Worm (Caenorhabditis elegans): ENCODE results near the gene Y37B11A.3.

Gene Y37B11A.3

ce11 chrIII:5785273-5785929 lies at the start of gene Y37B11A.3:
Y37B11A.3 (minus strand) TSS chrIII:5785323.
- TF ChIP-seq nhr-25 (tag; optimal IDR thresholded peaks at IDR 0.05) (peak; percentile 76), gmeb-1 (tag; optimal IDR thresholded peaks at IDR 0.05) (peak; percentile 84), C34F6.9 (tag; optimal IDR thresholded peaks at IDR 0.05) (peak; percentile 84), nhr-10 (tag; optimal IDR thresholded peaks at IDR 0.05) (no peak), nhr-21 (tag; optimal IDR thresholded peaks at IDR 0.05) (peak; percentile 55), zag-1 (tag; optimal IDR thresholded peaks at IDR 0.05) (peak; percentile 23), nhr-11 (tag; optimal IDR thresholded peaks at IDR 0.05) (no peak), lin-11 (tag; optimal IDR thresholded peaks at IDR 0.05) (peak; percentile 71), fos-1 (tag; optimal IDR thresholded peaks at IDR 0.05) (peak; percentile 19), nhr-237 (tag; optimal IDR thresholded peaks at IDR 0.05) (no peak), nhr-77 (tag; optimal IDR thresholded peaks at IDR 0.05) (no peak), ztf-4 (tag; optimal IDR thresholded peaks at IDR 0.05) (peak; percentile 46), lin-39 (tag; optimal IDR thresholded peaks at IDR 0.05) (no peak), peb-1 (tag; optimal IDR thresholded peaks at IDR 0.05) (no peak), mab-5 (tag; optimal IDR thresholded peaks at IDR 0.05) (peak; percentile 33), nhr-6 (tag; optimal IDR thresholded peaks at IDR 0.05) (no peak), egl-27 (tag; optimal IDR thresholded peaks at IDR 0.05) (peak; percentile 27), ZK546.5 (tag; optimal IDR thresholded peaks at IDR 0.05) (no peak), unc-39 (tag; optimal IDR thresholded peaks at IDR 0.05) (no peak), ama-1 (optimal IDR thresholded peaks at IDR 0.05) (no peak), skn-1 (tag; optimal IDR thresholded peaks at IDR 0.05) (no peak), Y55F3AM.14 (GFP tag; optimal IDR thresholded peaks at IDR 0.05) (no peak), lin-13 (GFP tag; optimal IDR thresholded peaks at IDR 0.05) (peak; percentile 67), sma-3 (GFP tag; optimal IDR thresholded peaks at IDR 0.05) (peak; percentile 81), unc-55 (GFP tag; optimal IDR thresholded peaks at IDR 0.05) (peak; percentile 82), ztf-11 (tag; optimal IDR thresholded peaks at IDR 0.05) (no peak), lsy-2 (tag; optimal IDR thresholded peaks at IDR 0.05) (peak; percentile 81 to 83), F13H6.1 (tag; optimal IDR thresholded peaks at IDR 0.05) (peak; percentile 61), mdl-1 (tag; optimal IDR thresholded peaks at IDR 0.05) (no peak), sem-4 (tag; optimal IDR thresholded peaks at IDR 0.05) (peak; percentile 58), nhr-23 (tag; optimal IDR thresholded peaks at IDR 0.05) (no peak), mbf-1 (tag; optimal IDR thresholded peaks at IDR 0.05) (no peak), alr-1 (tag; optimal IDR thresholded peaks at IDR 0.05) (no peak), aly-2 (tag; optimal IDR thresholded peaks at IDR 0.05) (no peak), blmp-1 (tag; optimal IDR thresholded peaks at IDR 0.05; ENCODE audit: insufficient read depth) (peak; percentile 19), elt-1 (tag; optimal IDR thresholded peaks at IDR 0.05) (no peak), unc-62 (GFP tag; optimal IDR thresholded peaks at IDR 0.05) (no peak), ztf-1 (GFP tag; conservative IDR thresholded peaks at IDR 0.05) (no peak), nhr-12 (tag; optimal IDR thresholded peaks at IDR 0.05) (no peak), ceh-16 (tag; optimal IDR thresholded peaks at IDR 0.05) (no peak), nhr-129 (tag; optimal IDR thresholded peaks at IDR 0.05) (peak; percentile 71), dmd-4 (tag; optimal IDR thresholded peaks at IDR 0.05) (no peak), sma-9 (GFP tag; optimal IDR thresholded peaks at IDR 0.05) (peak; percentile 81), sma-9 (tag; optimal IDR thresholded peaks at IDR 0.05) (no peak), crh-2 (tag; optimal IDR thresholded peaks at IDR 0.05) (peak; percentile 63), snpc-4 (tag; optimal IDR thresholded peaks at IDR 0.05) (peak; percentile 15), elt-3 (tag; optimal IDR thresholded peaks at IDR 0.05) (no peak), R02D3.7 (tag; optimal IDR thresholded peaks at IDR 0.05) (peak; percentile 35), ceh-82 (tag; optimal IDR thresholded peaks at IDR 0.05) (peak; percentile 7)

All from whole organism, L2 larva.